Comparison of ENCODE assay signal across 4 worm cellular contexts in the genomic region with DNA sequence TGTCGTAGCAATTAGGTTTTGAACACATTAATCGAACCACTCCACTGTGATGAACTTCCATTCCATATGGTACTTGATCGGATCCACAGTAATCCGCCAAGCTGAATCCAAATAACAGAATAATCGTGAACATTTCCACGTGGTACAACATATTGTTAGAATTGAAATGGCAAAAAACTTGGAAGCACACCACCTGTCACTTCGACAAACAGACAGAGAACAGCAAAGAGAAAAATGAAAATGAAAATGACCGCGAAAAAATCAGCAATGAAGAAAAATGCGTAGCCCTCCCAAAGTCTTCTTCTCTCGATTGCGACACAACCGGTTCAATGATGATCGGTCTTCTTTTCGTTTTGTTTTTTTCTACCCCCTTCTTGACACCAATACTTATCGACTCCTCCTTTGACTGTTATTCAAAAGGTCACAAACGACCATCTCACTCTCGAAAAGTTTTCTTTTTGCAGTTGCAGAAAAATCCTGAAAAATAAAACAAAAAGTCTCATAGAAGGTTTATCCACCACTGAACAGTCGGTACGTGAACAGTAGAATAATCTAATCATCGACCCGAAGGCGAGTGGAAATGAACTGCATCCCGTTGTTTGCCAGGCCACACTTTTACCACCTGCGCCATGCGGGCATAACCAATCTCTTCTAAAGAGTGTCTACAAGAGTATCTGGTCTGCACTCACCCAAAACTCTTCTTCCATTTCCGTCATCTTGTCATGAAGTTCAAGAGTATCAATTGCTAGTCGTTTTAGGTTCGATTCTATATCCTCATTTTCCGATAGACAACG.
TF ChIP-seq lines count a peak whose summit lies in the region.

Gene wrt-3 (minus strand): TSS at position 322 of the 794 bp plus-strand sequence.

TF ChIP-seq in whole organism, L2 larva, 48 proteins besides CTCF, POLR2A, EP300 and RAD21:
- TF ChIP-seq blmp-1 (tag; optimal IDR thresholded peaks at IDR 0.05; lab: Kevin White, UChicago; ENCODE audit: insufficient read depth): peak; percentile 44
- no peak for TF ChIP-seq mbf-1 (tag; optimal IDR thresholded peaks at IDR 0.05; lab: Kevin White, UChicago)
- TF ChIP-seq sma-9 (GFP tag; optimal IDR thresholded peaks at IDR 0.05; lab: Kevin White, UChicago): peak; percentile 86
- TF ChIP-seq sma-9 (tag; optimal IDR thresholded peaks at IDR 0.05; lab: Kevin White, UChicago): no peak
- TF ChIP-seq mab-5 (tag; optimal IDR thresholded peaks at IDR 0.05; lab: Kevin White, UChicago): peak; percentile 13
- peak; percentile 22 for TF ChIP-seq ceh-16 (tag; optimal IDR thresholded peaks at IDR 0.05; lab: Kevin White, UChicago)
- TF ChIP-seq crh-2 (tag; optimal IDR thresholded peaks at IDR 0.05; lab: Kevin White, UChicago): peak; percentile 3
- TF ChIP-seq fos-1 (tag; optimal IDR thresholded peaks at IDR 0.05; lab: Kevin White, UChicago): peak; percentile 58
- peak; percentile 78 for TF ChIP-seq Y55F3AM.14 (GFP tag; optimal IDR thresholded peaks at IDR 0.05; lab: Kevin White, UChicago)
- TF ChIP-seq nhr-11 (tag; optimal IDR thresholded peaks at IDR 0.05; lab: Kevin White, UChicago): peak; percentile 15
- TF ChIP-seq nhr-21 (tag; optimal IDR thresholded peaks at IDR 0.05; lab: Kevin White, UChicago): peak; percentile 65
- TF ChIP-seq zag-1 (tag; optimal IDR thresholded peaks at IDR 0.05; lab: Kevin White, UChicago): no peak
- no peak for TF ChIP-seq lsy-2 (tag; optimal IDR thresholded peaks at IDR 0.05; lab: Kevin White, UChicago)
- peak; percentile 37 for TF ChIP-seq C34F6.9 (tag; optimal IDR thresholded peaks at IDR 0.05; lab: Kevin White, UChicago)
- peak; percentile 44 for TF ChIP-seq sma-3 (GFP tag; optimal IDR thresholded peaks at IDR 0.05; lab: Kevin White, UChicago)
- TF ChIP-seq nhr-129 (tag; optimal IDR thresholded peaks at IDR 0.05; lab: Kevin White, UChicago): peak; percentile 51
- no peak for TF ChIP-seq gmeb-1 (tag; optimal IDR thresholded peaks at IDR 0.05; lab: Kevin White, UChicago)
- TF ChIP-seq nhr-23 (tag; optimal IDR thresholded peaks at IDR 0.05; lab: Kevin White, UChicago): no peak
- peak; percentile 41 for TF ChIP-seq nhr-25 (tag; optimal IDR thresholded peaks at IDR 0.05; lab: Kevin White, UChicago)
TF ChIP-seq in whole organism, L2 larva: peak in this region for 13.

TF ChIP-seq in whole organism, L4 larva, 104 proteins besides CTCF, POLR2A, EP300 and RAD21 (continues in another document):
- 0 out of 2 replicates have a peak, but pooled peaks have one; percentile 74 for TF ChIP-seq zfp-3 (GFP tag; conservative IDR thresholded peaks at IDR 0.05; lab: Robert Waterston, UW)
- TF ChIP-seq aly-2 (tag; optimal IDR thresholded peaks at IDR 0.05; lab: Kevin White, UChicago): no peak
- TF ChIP-seq nhr-10 (tag; optimal IDR thresholded peaks at IDR 0.05; lab: Kevin White, UChicago): no peak
- TF ChIP-seq T20F7.1 (GFP tag; optimal IDR thresholded peaks at IDR 0.05; lab: Kevin White, UChicago): peak; percentile 68
- no peak for TF ChIP-seq mdl-1 (tag; optimal IDR thresholded peaks at IDR 0.05; lab: Kevin White, UChicago)
- TF ChIP-seq php-3 (GFP tag; IDR thresholded peaks at IDR 0.05; lab: Robert Waterston, UW): no peak
- no peak for TF ChIP-seq nhr-102 (tag; optimal IDR thresholded peaks at IDR 0.05; lab: Kevin White, UChicago)
- no peak for TF ChIP-seq lin-15B (tag; optimal IDR thresholded peaks at IDR 0.05; lab: Kevin White, UChicago)
- TF ChIP-seq nhr-42 (GFP tag; IDR thresholded peaks at IDR 0.05; lab: Robert Waterston, UW): peak; percentile 86
- TF ChIP-seq nhr-111 (GFP tag; optimal IDR thresholded peaks at IDR 0.05; lab: Kevin White, UChicago): peak; percentile 94
- TF ChIP-seq arid-1 (GFP tag; conservative IDR thresholded peaks at IDR 0.05; lab: Robert Waterston, UW): peak; percentile 93
- peak; percentile 81 for TF ChIP-seq hmg-1.1 (GFP tag; IDR thresholded peaks at IDR 0.05; lab: Robert Waterston, UW)
- peak; percentile 89 to 92 for TF ChIP-seq madf-5 (GFP tag; IDR thresholded peaks at IDR 0.05; lab: Robert Waterston, UW)
- no peak for TF ChIP-seq dve-1 (tag; optimal IDR thresholded peaks at IDR 0.05; lab: Kevin White, UChicago; ENCODE audit: insufficient read depth)
- peak; percentile 89 for TF ChIP-seq Y5F2A.4 (GFP tag; optimal IDR thresholded peaks at IDR 0.05; lab: Kevin White, UChicago)
- TF ChIP-seq snpc-1.2 (GFP tag; IDR thresholded peaks at IDR 0.05; lab: Robert Waterston, UW): peak; percentile 96
- peak; percentile 97 for TF ChIP-seq F44E2.7 (GFP tag; IDR thresholded peaks at IDR 0.05; lab: Robert Waterston, UW)
- TF ChIP-seq sdz-12 (GFP tag; optimal IDR thresholded peaks at IDR 0.05; lab: Kevin White, UChicago): peak; percentile 93
- peak; percentile 81 for TF ChIP-seq spr-3 (GFP tag; optimal IDR thresholded peaks at IDR 0.05; lab: Kevin White, UChicago)
- TF ChIP-seq unc-130 (GFP tag; optimal IDR thresholded peaks at IDR 0.05; lab: Kevin White, UChicago): peak; percentile 67
- TF ChIP-seq F49E8.2 (tag; optimal IDR thresholded peaks at IDR 0.05; lab: Kevin White, UChicago; ENCODE audit: borderline replicate concordance): peak; percentile 42

TF ChIP-seq in whole organism, late embryonic, 69 proteins besides CTCF, POLR2A, EP300 and RAD21 (continues in another document):
- TF ChIP-seq fkh-6 (tag; optimal IDR thresholded peaks at IDR 0.05; lab: Kevin White, UChicago) (peak; percentile 94), ceh-9 (tag; optimal IDR thresholded peaks at IDR 0.05; lab: Kevin White, UChicago) (peak; percentile 74), lin-11 (tag; optimal IDR thresholded peaks at IDR 0.05; lab: Kevin White, UChicago) (peak; percentile 93), tbx-2 (tag; optimal IDR thresholded peaks at IDR 0.05; lab: Kevin White, UChicago) (peak; percentile 94), ceh-31 (tag; optimal IDR thresholded peaks at IDR 0.05; lab: Kevin White, UChicago) (peak; percentile 71), ceh-30 (tag; optimal IDR thresholded peaks at IDR 0.05; lab: Kevin White, UChicago) (peak; percentile 19), eyg-1 (tag; optimal IDR thresholded peaks at IDR 0.05; lab: Kevin White, UChicago) (peak; percentile 86), hlh-6 (tag; optimal IDR thresholded peaks at IDR 0.05; lab: Kevin White, UChicago) (peak; percentile 97), madf-2 (tag; optimal IDR thresholded peaks at IDR 0.05; lab: Kevin White, UChicago) (peak; percentile 88), ama-1 (optimal IDR thresholded peaks at IDR 0.05; lab: Kevin White, UChicago) (no peak), ahr-1 (tag; optimal IDR thresholded peaks at IDR 0.05; lab: Kevin White, UChicago) (peak; percentile 92), zip-5 (tag; optimal IDR thresholded peaks at IDR 0.05; lab: Kevin White, UChicago) (peak; percentile 80), K09A11.1 (tag; optimal IDR thresholded peaks at IDR 0.05; lab: Kevin White, UChicago; ENCODE audit: insufficient read depth) (peak; percentile 77), syd-9 (tag; optimal IDR thresholded peaks at IDR 0.05; lab: Kevin White, UChicago) (peak; percentile 95), ref-2 (tag; optimal IDR thresholded peaks at IDR 0.05; lab: Kevin White, UChicago) (peak; percentile 94), unc-55 (GFP tag; optimal IDR thresholded peaks at IDR 0.05; lab: Kevin White, UChicago) (no peak), pat-9 (tag; optimal IDR thresholded peaks at IDR 0.05; lab: Kevin White, UChicago) (peak; percentile 93), ceh-24 (tag; optimal IDR thresholded peaks at IDR 0.05; lab: Kevin White, UChicago) (peak; percentile 90), pqm-1 (tag; optimal IDR thresholded peaks at IDR 0.05; lab: Kevin White, UChicago) (no peak), lim-6 (tag; optimal IDR thresholded peaks at IDR 0.05; lab: Kevin White, UChicago) (peak; percentile 83), unc-42 (tag; optimal IDR thresholded peaks at IDR 0.05; lab: Kevin White, UChicago) (peak; percentile 43), F13H6.1 (tag; optimal IDR thresholded peaks at IDR 0.05; lab: Kevin White, UChicago) (peak; percentile 90), dmd-4 (tag; optimal IDR thresholded peaks at IDR 0.05; lab: Kevin White, UChicago; ENCODE audit: borderline replicate concordance) (peak; percentile 90)

TF ChIP-seq in whole organism, mixed stage, embryonic, 35 proteins besides CTCF, POLR2A, EP300 and RAD21 (continues in another document):
- peak; percentile 18 for TF ChIP-seq nhr-76 (tag; optimal IDR thresholded peaks at IDR 0.05; lab: Kevin White, UChicago)
- no peak for TF ChIP-seq elt-3 (tag; optimal IDR thresholded peaks at IDR 0.05; lab: Kevin White, UChicago)
- TF ChIP-seq pha-4 (tag; optimal IDR thresholded peaks at IDR 0.05; lab: Kevin White, UChicago): peak; percentile 42
- TF ChIP-seq unc-39 (tag; optimal IDR thresholded peaks at IDR 0.05; lab: Kevin White, UChicago): no peak
- no peak for TF ChIP-seq lsy-2 (tag; optimal IDR thresholded peaks at IDR 0.05; lab: Kevin White, UChicago)
- no peak for TF ChIP-seq nhr-2 (tag; optimal IDR thresholded peaks at IDR 0.05; lab: Kevin White, UChicago)
- TF ChIP-seq M03D4.4 (tag; optimal IDR thresholded peaks at IDR 0.05; lab: Kevin White, UChicago): peak; percentile 95
- no peak for TF ChIP-seq ces-1 (GFP tag; optimal IDR thresholded peaks at IDR 0.05; lab: Kevin White, UChicago)
- TF ChIP-seq lin-32 (GFP tag; optimal IDR thresholded peaks at IDR 0.05; lab: Kevin White, UChicago): peak; percentile 94
- TF ChIP-seq mls-2 (tag; optimal IDR thresholded peaks at IDR 0.05; lab: Kevin White, UChicago): peak; percentile 98
- peak; percentile 89 for TF ChIP-seq flh-1 (GFP tag; optimal IDR thresholded peaks at IDR 0.05; lab: Kevin White, UChicago)
- peak; percentile 91 for TF ChIP-seq ham-2 (GFP tag; optimal IDR thresholded peaks at IDR 0.05; lab: Kevin White, UChicago)
- peak; percentile 94 for TF ChIP-seq unc-120 (tag; optimal IDR thresholded peaks at IDR 0.05; lab: Kevin White, UChicago; ENCODE audit: poor library complexity, severe bottlenecking)
- TF ChIP-seq nhr-237 (tag; optimal IDR thresholded peaks at IDR 0.05; lab: Kevin White, UChicago): no peak
- peak; percentile 98 for TF ChIP-seq ceh-83 (GFP tag; optimal IDR thresholded peaks at IDR 0.05; lab: Kevin White, UChicago)
- peak; percentile 31 for TF ChIP-seq lin-13 (tag; optimal IDR thresholded peaks at IDR 0.05; lab: Kevin White, UChicago)
- TF ChIP-seq hlh-1 (tag; optimal IDR thresholded peaks at IDR 0.05; lab: Kevin White, UChicago): no peak
- peak; percentile 27 for TF ChIP-seq unc-62 (GFP tag; optimal IDR thresholded peaks at IDR 0.05; lab: Kevin White, UChicago)
- TF ChIP-seq ceh-43 (GFP tag; optimal IDR thresholded peaks at IDR 0.05; lab: Kevin White, UChicago): peak; percentile 89
- no peak for TF ChIP-seq ceh-39 (tag; optimal IDR thresholded peaks at IDR 0.05; lab: Kevin White, UChicago)
- TF ChIP-seq cnd-1 (tag; optimal IDR thresholded peaks at IDR 0.05; lab: Kevin White, UChicago): peak; percentile 96
- TF ChIP-seq drap-1 (GFP tag; optimal IDR thresholded peaks at IDR 0.05; lab: Kevin White, UChicago): peak; percentile 96
- no peak for TF ChIP-seq blmp-1 (tag; optimal IDR thresholded peaks at IDR 0.05; lab: Kevin White, UChicago)
- TF ChIP-seq nhr-12 (tag; optimal IDR thresholded peaks at IDR 0.05; lab: Kevin White, UChicago): peak; percentile 58
- no peak for TF ChIP-seq mep-1 (tag; optimal IDR thresholded peaks at IDR 0.05; lab: Kevin White, UChicago)
- no peak for TF ChIP-seq mab-5 (tag; optimal IDR thresholded peaks at IDR 0.05; lab: Kevin White, UChicago)
